Fruit fly (Drosophila melanogaster): ENCODE data around the gene Rpt3R.

Rpt3R gene

DNA sequence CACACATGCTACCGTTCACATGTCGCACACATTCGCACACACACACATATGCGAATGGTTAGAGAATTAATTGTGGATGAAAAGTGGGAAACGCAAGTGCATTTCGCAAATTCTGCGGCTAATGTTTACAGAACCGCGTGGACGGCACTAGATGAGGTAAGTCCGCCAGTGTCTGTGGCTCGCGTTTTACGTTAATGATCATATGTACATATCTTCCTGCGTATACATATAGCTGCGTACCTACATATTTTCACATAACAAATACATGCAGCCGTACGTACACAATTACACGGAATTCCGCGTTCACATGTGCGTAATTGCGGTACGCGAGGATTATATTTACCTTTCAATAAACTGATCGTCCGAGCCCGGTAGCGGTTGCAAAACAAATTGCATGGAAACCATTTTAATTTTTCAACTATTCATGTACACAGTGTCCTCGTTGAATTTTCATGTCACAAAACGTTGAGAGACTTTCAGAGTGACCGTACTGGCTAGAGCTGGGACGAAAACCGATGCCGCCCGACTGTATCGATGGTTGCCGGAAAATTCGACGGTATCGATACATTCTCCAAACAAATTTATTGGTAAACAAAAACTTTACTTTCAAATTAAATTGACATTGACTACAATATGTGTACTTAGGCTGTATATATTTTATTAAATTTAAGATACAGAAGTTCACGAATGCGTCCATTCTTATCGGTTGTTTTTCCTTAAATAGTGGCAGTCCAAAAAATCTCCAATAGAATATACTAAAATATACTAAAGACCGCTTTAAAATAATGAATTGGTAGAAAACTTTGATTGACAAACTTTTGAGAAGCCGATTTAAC, 31.0 kb downstream of the Rpt3R start, which contains the start of gene hyd:
TSS of gene hyd (minus strand) at position 495 of the 836 bp plus-strand sequence.
- no peak for TF ChIP-seq CG8301 (tag; optimal IDR thresholded peaks at IDR 0.05)
- TF ChIP-seq gl (tag; optimal IDR thresholded peaks at IDR 0.05): no peak
- no peak for TF ChIP-seq CG10348 (GFP tag; IDR thresholded peaks at IDR 0.05)
- no peak for TF ChIP-seq CG13204 (GFP tag; optimal IDR thresholded peaks at IDR 0.05)
- TF ChIP-seq CG15710 (tag; optimal IDR thresholded peaks at IDR 0.05): no peak
- TF ChIP-seq Pif1A (GFP tag; optimal IDR thresholded peaks at IDR 0.05): no peak
- no peak for TF ChIP-seq EcR (GFP tag; optimal IDR thresholded peaks at IDR 0.05)
- no peak for TF ChIP-seq D1 (tag; optimal IDR thresholded peaks at IDR 0.05)
- TF ChIP-seq CG32121 (GFP tag; IDR thresholded peaks at IDR 0.05): no peak
- no peak for TF ChIP-seq CG14655 (GFP tag; optimal IDR thresholded peaks at IDR 0.05)
- TF ChIP-seq CG4496 (GFP tag; IDR thresholded peaks at IDR 0.05): no peak

dm6 chr3R:9710886-9711285, 45.4 kb downstream of the Rpt3R start, which contains the start of the genes trbd and dmt:
TSS of gene trbd (minus strand) at chr3R:9711037.
TSS of gene dmt (plus strand) at chr3R:9711142.
- TF ChIP-seq CG8301 (tag; optimal IDR thresholded peaks at IDR 0.05) (no peak), CG12605 (GFP tag; IDR thresholded peaks at IDR 0.05) (no peak), rn (GFP tag; IDR thresholded peaks at IDR 0.05) (no peak), Snoo (tag; optimal IDR thresholded peaks at IDR 0.05) (no peak), CG10348 (GFP tag; IDR thresholded peaks at IDR 0.05) (no peak), CG32121 (GFP tag; IDR thresholded peaks at IDR 0.05) (no peak), CG34367 (tag; optimal IDR thresholded peaks at IDR 0.05) (no peak), Pif1A (GFP tag; optimal IDR thresholded peaks at IDR 0.05) (no peak), CG14655 (GFP tag; optimal IDR thresholded peaks at IDR 0.05) (no peak), Ets98B (GFP tag; IDR thresholded peaks at IDR 0.05) (no peak), Pif1B (GFP tag; optimal IDR thresholded peaks at IDR 0.05) (no peak), fd96Ca (GFP tag; IDR thresholded peaks at IDR 0.05) (no peak), CG9948 (tag; optimal IDR thresholded peaks at IDR 0.05) (no peak), CG4496 (GFP tag; IDR thresholded peaks at IDR 0.05) (no peak), CG17806 (tag; optimal IDR thresholded peaks at IDR 0.05) (no peak)

- TF ChIP-seq CG8301 (tag; optimal IDR thresholded peaks at IDR 0.05) (no peak), Pif1B (GFP tag; optimal IDR thresholded peaks at IDR 0.05) (no peak), Snoo (tag; optimal IDR thresholded peaks at IDR 0.05) (no peak), D1 (tag; optimal IDR thresholded peaks at IDR 0.05) (no peak), CG14655 (GFP tag; optimal IDR thresholded peaks at IDR 0.05) (no peak), EcR (GFP tag; optimal IDR thresholded peaks at IDR 0.05) (no peak), CG34367 (tag; optimal IDR thresholded peaks at IDR 0.05) (no peak), CG10348 (GFP tag; IDR thresholded peaks at IDR 0.05) (no peak), CG32121 (GFP tag; IDR thresholded peaks at IDR 0.05) (no peak), CG17806 (tag; optimal IDR thresholded peaks at IDR 0.05) (no peak), Pif1A (GFP tag; optimal IDR thresholded peaks at IDR 0.05) (no peak), Ets98B (GFP tag; IDR thresholded peaks at IDR 0.05) (no peak), rn (GFP tag; IDR thresholded peaks at IDR 0.05) (no peak), CG13204 (GFP tag; optimal IDR thresholded peaks at IDR 0.05) (no peak), fd96Ca (GFP tag; IDR thresholded peaks at IDR 0.05) (no peak), gl (tag; optimal IDR thresholded peaks at IDR 0.05) (no peak), CG9948 (tag; optimal IDR thresholded peaks at IDR 0.05) (no peak), CG12605 (GFP tag; IDR thresholded peaks at IDR 0.05) (no peak), CG15710 (tag; optimal IDR thresholded peaks at IDR 0.05) (no peak)
Observed at dm6 chr3R:9710228-9710627, 46.1 kb downstream of the Rpt3R start.

dm6 chr3R:9705008-9705628, 51.2 kb downstream of the Rpt3R start, which contains the start of gene Unc-115a:
TSS of gene Unc-115a (minus strand) at chr3R:9705417.
- TF ChIP-seq CG15710 (tag; optimal IDR thresholded peaks at IDR 0.05) (peak; percentile 21), CG14655 (GFP tag; optimal IDR thresholded peaks at IDR 0.05) (no peak), CG13204 (GFP tag; optimal IDR thresholded peaks at IDR 0.05) (no peak), CG17806 (tag; optimal IDR thresholded peaks at IDR 0.05) (peak; percentile 6), CG4496 (GFP tag; IDR thresholded peaks at IDR 0.05) (no peak), CG32121 (GFP tag; IDR thresholded peaks at IDR 0.05) (no peak), gl (tag; optimal IDR thresholded peaks at IDR 0.05) (peak; percentile 43), CG34367 (tag; optimal IDR thresholded peaks at IDR 0.05) (peak; percentile 35), Snoo (tag; optimal IDR thresholded peaks at IDR 0.05) (peak; percentile 36)
